Worm (Caenorhabditis elegans): ENCODE measurements around the gene oac-1.

DNA sequence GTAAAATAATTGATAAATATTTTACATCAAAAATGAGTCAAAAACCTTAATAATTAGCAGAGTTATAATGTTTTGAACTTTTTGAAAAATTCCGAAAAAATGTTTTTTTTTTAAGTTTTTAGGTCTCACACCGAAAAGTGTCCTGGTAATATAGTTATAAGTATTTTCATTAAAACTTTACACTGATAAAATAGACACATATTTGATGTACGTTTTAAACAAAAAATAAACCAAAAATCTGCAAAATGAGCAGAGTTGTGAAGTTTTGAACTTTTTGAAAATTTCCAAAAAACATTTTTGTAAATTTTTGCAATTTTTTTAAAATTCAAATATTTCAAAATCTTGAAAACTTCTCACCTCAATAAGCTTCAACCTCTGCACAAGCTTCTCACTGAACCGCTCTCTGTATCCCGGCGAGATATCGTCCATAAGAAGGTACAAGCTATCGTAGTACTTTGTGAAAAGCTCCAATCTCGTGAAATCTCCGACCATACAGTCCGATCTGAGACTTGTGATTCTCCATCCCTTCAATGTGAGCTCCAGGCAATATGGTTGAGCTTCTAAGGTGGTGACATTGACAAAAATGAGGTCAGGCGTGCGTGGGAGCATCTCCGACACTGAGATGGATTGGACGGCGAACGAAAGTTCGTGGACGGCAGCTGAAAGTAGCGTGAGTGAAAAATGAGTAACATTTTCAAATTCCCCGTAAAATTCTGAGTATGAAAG is 35.0 kb downstream of the oac-1 start:
- TF ChIP-seq sdc-2 (tag; optimal IDR thresholded peaks at IDR 0.05) (no peak), sox-4 (tag; optimal IDR thresholded peaks at IDR 0.05) (no peak), nhr-11 (tag; optimal IDR thresholded peaks at IDR 0.05) (no peak), syd-9 (tag; optimal IDR thresholded peaks at IDR 0.05) (no peak), ceh-9 (tag; optimal IDR thresholded peaks at IDR 0.05) (no peak)

Data from whole organism, late embryonic.